Worm (Caenorhabditis elegans) whole organism, late embryonic: Measurements from ENCODE around the gene C09G12.5.
"Not testable (repeated sequence)": the region's sequence is repeated elsewhere in the genome, so short reads cannot be mapped to it uniquely, and the experiment has no call there.

ENCODE experiments used
- C08G9.2 ChIP-seq: sonication (generic microtip); optimal IDR thresholded peaks from 2 replicates; lab custom pipeline; 2016; ENCODE audit warnings: mild to moderate bottlenecking, missing genetic modification characterization, moderate library complexity, missing compliant biosample characterization
- C38D4.7 ChIP-seq: fragments of 200-800 bp; sonication (Bioruptor generic); optimal IDR thresholded peaks from 2 replicates; lab custom pipeline; 2018; ENCODE audit warnings: mild to moderate bottlenecking, missing genetic modification characterization, moderate library complexity, missing compliant biosample characterization
- F13H6.1 ChIP-seq: sonication (generic microtip); optimal IDR thresholded peaks from 2 replicates; lab custom pipeline; 2016; ENCODE audit warnings: missing genetic modification characterization, missing compliant biosample characterization
- K09A11.1 ChIP-seq: sonication (generic microtip); optimal IDR thresholded peaks from 2 replicates; lab custom pipeline; 2017; ENCODE audit warnings: antibody characterized with exemption, mild to moderate bottlenecking, missing genetic modification characterization, missing compliant biosample characterization; ENCODE audit not compliant: insufficient read depth
- T23F11.4 ChIP-seq: fragments of 200-800 bp; sonication (Bioruptor generic); optimal IDR thresholded peaks from 2 replicates; lab custom pipeline; 2018; ENCODE audit warnings: mild to moderate bottlenecking, missing genetic modification characterization, missing compliant biosample characterization
- Y22D7AL.16 ChIP-seq: sonication (generic microtip); optimal IDR thresholded peaks from 2 replicates; lab custom pipeline; 2016; ENCODE audit warnings: missing genetic modification characterization, missing compliant biosample characterization
- ama-1 ChIP-seq: fragments of 150-350 bp; optimal IDR thresholded peaks from 2 replicates; lab custom pipeline; 2014
- ceh-14 ChIP-seq: sonication (generic microtip); optimal IDR thresholded peaks from 2 replicates; lab custom pipeline; 2016; ENCODE audit warnings: missing genotype, missing genetic modification characterization, missing compliant biosample characterization
- ceh-18 ChIP-seq: sonication (generic microtip); optimal IDR thresholded peaks from 2 replicates; lab custom pipeline; 2016; ENCODE audit warnings: missing genetic modification characterization, missing compliant biosample characterization
- ceh-19 ChIP-seq: fragments of 200-800 bp; sonication (Bioruptor generic); optimal IDR thresholded peaks from 2 replicates; lab custom pipeline; 2018; ENCODE audit warnings: mild to moderate bottlenecking, missing genetic modification characterization, missing compliant biosample characterization
- ceh-24 ChIP-seq: sonication (generic microtip); optimal IDR thresholded peaks from 2 replicates; lab custom pipeline; 2016; ENCODE audit warnings: mild to moderate bottlenecking, missing genetic modification characterization, missing compliant biosample characterization
- ceh-31 ChIP-seq: sonication (generic microtip); optimal IDR thresholded peaks from 2 replicates; lab custom pipeline; 2016; ENCODE audit warnings: missing genetic modification characterization, missing compliant biosample characterization
- ceh-34 ChIP-seq: sonication (generic microtip); optimal IDR thresholded peaks from 2 replicates; lab custom pipeline; 2016; ENCODE audit warnings: mild to moderate bottlenecking, missing genetic modification characterization, missing compliant biosample characterization
- ceh-48 ChIP-seq: sonication (generic microtip); optimal IDR thresholded peaks from 2 replicates; lab custom pipeline; 2016; ENCODE audit warnings: missing genetic modification characterization, inconsistent platforms, missing compliant biosample characterization
- ceh-6 ChIP-seq: fragments of 200-800 bp; sonication (Bioruptor generic); optimal IDR thresholded peaks from 2 replicates; lab custom pipeline; 2018; ENCODE audit warnings: mild to moderate bottlenecking, missing genetic modification characterization, missing compliant biosample characterization
- ceh-9 ChIP-seq: sonication (generic microtip); optimal IDR thresholded peaks from 2 replicates; lab custom pipeline; 2016; ENCODE audit warnings: mild to moderate bottlenecking, missing genetic modification characterization, inconsistent platforms, missing compliant biosample characterization
- che-1 ChIP-seq: sonication (generic microtip); optimal IDR thresholded peaks from 2 replicates; lab custom pipeline; 2016; ENCODE audit warnings: mild to moderate bottlenecking, missing genetic modification characterization, missing compliant biosample characterization
- dve-1 ChIP-seq: sonication (generic microtip); optimal IDR thresholded peaks from 2 replicates; lab custom pipeline; 2017; ENCODE audit warnings: antibody characterized with exemption, mild to moderate bottlenecking, missing genetic modification characterization, missing compliant biosample characterization
- elt-2 ChIP-seq: sonication (generic microtip); optimal IDR thresholded peaks from 2 replicates; lab custom pipeline; 2016; ENCODE audit warnings: missing genetic modification reagents, missing genetic modification characterization, missing compliant biosample characterization
- elt-4 ChIP-seq: sonication (generic microtip); optimal IDR thresholded peaks from 2 replicates; lab custom pipeline; 2016; ENCODE audit warnings: missing genetic modification characterization, missing compliant biosample characterization
- eyg-1 ChIP-seq: sonication (generic microtip); optimal IDR thresholded peaks from 2 replicates; lab custom pipeline; 2016; ENCODE audit warnings: missing genotype, missing genetic modification characterization, missing compliant biosample characterization
- hlh-15 ChIP-seq: sonication (generic microtip); optimal IDR thresholded peaks from 2 replicates; lab custom pipeline; 2016; ENCODE audit warnings: missing genetic modification characterization, missing compliant biosample characterization
- hlh-8 ChIP-seq: sonication (generic microtip); optimal IDR thresholded peaks from 2 replicates; lab custom pipeline; 2016; ENCODE audit warnings: missing genotype, missing genetic modification characterization, missing compliant biosample characterization
- lin-11 ChIP-seq: fragments of 200-800 bp; sonication (Bioruptor generic); optimal IDR thresholded peaks from 2 replicates; lab custom pipeline; 2018; ENCODE audit warnings: mild to moderate bottlenecking, missing genetic modification characterization, missing compliant biosample characterization
- nfya-1 ChIP-seq: sonication (generic microtip); optimal IDR thresholded peaks from 2 replicates; lab custom pipeline; 2017; ENCODE audit warnings: missing genetic modification characterization, mild to moderate bottlenecking, missing compliant biosample characterization, antibody characterized with exemption, moderate library complexity
- nhr-11 ChIP-seq: fragments of 150-350 bp; optimal IDR thresholded peaks from 2 replicates; lab custom pipeline; 2014; ENCODE audit warnings: missing biosample characterization, missing genetic modification characterization
- odd-2 ChIP-seq: sonication (generic microtip); optimal IDR thresholded peaks from 2 replicates; lab custom pipeline; 2017; ENCODE audit warnings: antibody characterized with exemption, mild to moderate bottlenecking, missing genetic modification characterization, missing compliant biosample characterization
- pag-3 ChIP-seq: sonication (generic microtip); optimal IDR thresholded peaks from 2 replicates; lab custom pipeline; 2016; ENCODE audit warnings: missing compliant biosample characterization, missing genetic modification characterization, borderline replicate concordance
- pat-9 ChIP-seq: fragments of 200-800 bp; sonication (Bioruptor generic); optimal IDR thresholded peaks from 2 replicates; lab custom pipeline; 2018; ENCODE audit warnings: mild to moderate bottlenecking, missing genetic modification characterization, moderate library complexity, missing compliant biosample characterization
- pha-4 ChIP-seq: fragments of 150-350 bp; optimal IDR thresholded peaks from 2 replicates; lab custom pipeline; 2018; ENCODE audit warnings: missing biosample characterization, missing genetic modification reagents, missing genetic modification characterization
- pqm-1 ChIP-seq: sonication (generic microtip); optimal IDR thresholded peaks from 2 replicates; lab custom pipeline; 2016; ENCODE audit warnings: missing genetic modification characterization, missing compliant biosample characterization
- pros-1 ChIP-seq: fragments of 150-350 bp; optimal IDR thresholded peaks from 2 replicates; lab custom pipeline; 2014; ENCODE audit warnings: missing biosample characterization, missing genetic modification reagents, missing genetic modification characterization
- sox-2 ChIP-seq: fragments of 200-800 bp; sonication (Bioruptor generic); IDR thresholded peaks from 2 replicates; pipeline ENCODE4 v1.3.6; 2022; ENCODE audit warnings: missing genetic modification reagents, missing genetic modification characterization, missing compliant biosample characterization
- syd-9 ChIP-seq: sonication (generic microtip); optimal IDR thresholded peaks from 2 replicates; lab custom pipeline; 2016; ENCODE audit warnings: mild to moderate bottlenecking, missing genetic modification characterization, moderate library complexity, missing compliant biosample characterization
- tbx-7 ChIP-seq: sonication (generic microtip); optimal IDR thresholded peaks from 2 replicates; lab custom pipeline; 2016; ENCODE audit warnings: missing genotype, missing genetic modification characterization, missing compliant biosample characterization
- unc-42 ChIP-seq: sonication (generic microtip); optimal IDR thresholded peaks from 2 replicates; lab custom pipeline; 2016; ENCODE audit warnings: missing genotype, missing genetic modification characterization, missing compliant biosample characterization
- unc-55 ChIP-seq: sonication (generic microtip); optimal IDR thresholded peaks from 2 replicates; lab custom pipeline; 2017; ENCODE audit warnings: missing biosample characterization, missing genetic modification reagents, missing genetic modification characterization
- unc-86 ChIP-seq: sonication (generic microtip); optimal IDR thresholded peaks from 2 replicates; lab custom pipeline; 2016; ENCODE audit warnings: missing genetic modification characterization, missing compliant biosample characterization
- zip-5 ChIP-seq: sonication (generic microtip); optimal IDR thresholded peaks from 2 replicates; lab custom pipeline; 2016; ENCODE audit warnings: missing genetic modification characterization, missing compliant biosample characterization
- ztf-16 ChIP-seq: sonication (generic microtip); optimal IDR thresholded peaks from 2 replicates; lab custom pipeline; 2017; ENCODE audit warnings: missing genetic modification characterization, missing compliant biosample characterization

Gene C09G12.5

DNA sequence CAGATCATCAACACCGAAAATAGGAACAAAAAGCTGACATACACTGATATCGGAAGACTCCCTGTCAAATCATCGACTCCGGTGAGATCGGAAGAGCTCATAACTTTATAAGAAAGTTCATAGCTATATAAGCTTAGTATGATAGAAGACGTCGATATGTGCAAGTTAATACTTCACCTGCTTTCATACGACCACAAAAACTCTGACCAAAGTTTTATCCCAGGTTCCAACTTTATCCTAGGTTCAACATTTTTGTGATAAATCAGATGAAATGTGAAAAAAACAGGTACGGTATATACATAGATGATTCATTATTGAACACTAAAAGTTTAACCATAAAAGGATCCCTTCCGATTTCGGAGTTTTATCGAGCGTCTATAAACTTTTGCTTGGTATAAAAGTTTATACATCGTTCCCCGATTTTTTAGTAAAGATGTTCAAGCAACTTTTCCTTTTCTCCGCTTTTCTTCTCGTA, at the start of gene C09G12.5, which contains the start of gene srz-70:
C09G12.5 (plus strand) TSS at position 425 of the 475 bp plus-strand sequence.
srz-70 (minus strand) TSS at position 101 of the 475 bp plus-strand sequence.
- TF ChIP-seq Y22D7AL.16 (tag; lab: Kevin White, UChicago) (no peak), elt-2 (tag; lab: Kevin White, UChicago) (no peak), elt-4 (tag; lab: Kevin White, UChicago) (no peak), dve-1 (tag; lab: Kevin White, UChicago) (no peak), F13H6.1 (no peak), zip-5 (tag; lab: Kevin White, UChicago) (no peak), C38D4.7 (GFP tag; lab: Kevin White, UChicago) (no peak), ceh-19 (GFP tag; lab: Kevin White, UChicago) (no peak), nfya-1 (tag; lab: Kevin White, UChicago) (no peak), K09A11.1 (tag; lab: Kevin White, UChicago) (no peak), ceh-24 (tag; lab: Kevin White, UChicago) (no peak), unc-86 (tag; lab: Kevin White, UChicago) (no peak), ceh-31 (no peak), nhr-11 (tag; lab: Kevin White, UChicago) (no peak), ceh-48 (no peak), ceh-9 (tag; lab: Kevin White, UChicago) (no peak), pros-1 (tag; lab: Kevin White, UChicago) (no peak)

- TF ChIP-seq ztf-16; tbx-7; unc-55 (GFP tag; lab: Kevin White, UChicago): not testable (repeated sequence)
These were observed 45.7 kb upstream of the C09G12.5 start, which contains the start of gene C04C3.7 for ce11 chrIV:3433387-3433786. Gene C04C3.7 (minus strand): TSS chrIV:3433487.

DNA sequence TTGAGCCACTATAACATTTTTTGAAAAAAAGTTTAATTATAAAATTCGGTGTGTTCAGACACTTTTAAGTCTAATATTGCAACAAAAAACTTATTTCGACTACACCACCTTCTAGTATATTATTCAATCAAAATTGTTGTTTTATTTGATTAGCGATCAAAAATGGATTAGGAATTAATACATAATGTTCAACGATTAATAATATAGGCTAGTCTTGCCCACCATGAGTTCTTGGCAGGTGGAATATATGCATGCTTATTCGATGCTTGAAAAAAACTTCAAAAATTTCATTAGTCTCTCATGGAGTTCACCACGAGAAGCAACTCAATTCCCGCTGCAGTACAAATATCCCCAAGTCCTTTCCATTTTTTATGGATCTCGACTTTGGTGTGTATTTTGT, 43.1 kb upstream of the C09G12.5 start, which contains the start of gene srz-32:
srz-32 (plus strand) TSS at position 301 of the 400 bp plus-strand sequence.
- TF ChIP-seq ceh-9 (tag; lab: Kevin White, UChicago) = no peak
- no peak for TF ChIP-seq dve-1 (tag; lab: Kevin White, UChicago)
- TF ChIP-seq syd-9 (tag; lab: Kevin White, UChicago) = no peak
- TF ChIP-seq lin-11 = no peak
- no peak for TF ChIP-seq pqm-1
- no peak for TF ChIP-seq pros-1 (tag; lab: Kevin White, UChicago)

DNA sequence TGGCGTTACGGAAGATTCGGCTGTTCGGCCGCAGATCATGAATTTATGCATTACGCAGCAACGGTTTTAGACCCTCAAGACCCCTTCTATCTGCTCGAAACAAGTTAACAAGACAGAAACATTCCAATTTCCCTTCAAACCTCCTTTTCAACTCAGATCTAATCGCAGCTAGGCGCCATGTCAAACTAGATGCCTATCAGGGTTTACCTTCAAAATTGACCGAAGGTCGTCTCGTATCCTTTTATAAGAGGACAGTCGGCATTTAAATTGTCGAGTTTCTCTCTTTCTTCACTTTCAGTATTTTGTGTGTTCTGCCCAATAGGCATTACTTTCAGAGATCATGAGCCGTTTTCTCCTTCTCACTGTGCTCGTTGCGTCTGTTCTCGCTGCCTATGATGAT, 41.1 kb upstream of the C09G12.5 start, which contains the start of gene grd-13:
grd-13 (plus strand) TSS at position 291 of the 400 bp plus-strand sequence.
- no peak for TF ChIP-seq K09A11.1 (tag; lab: Kevin White, UChicago)
- TF ChIP-seq eyg-1 (tag; lab: Kevin White, UChicago) = no peak
- TF ChIP-seq tbx-7 = no peak
- no peak for TF ChIP-seq pha-4 (tag; lab: Kevin White, UChicago)
- TF ChIP-seq unc-86 (tag; lab: Kevin White, UChicago) = no peak
- TF ChIP-seq pros-1 (tag; lab: Kevin White, UChicago) = no peak

- TF ChIP-seq ceh-34 (tag; lab: Kevin White, UChicago) = no peak
- no peak for TF ChIP-seq tbx-7
- TF ChIP-seq odd-2 (tag; lab: Kevin White, UChicago) = no peak
- TF ChIP-seq ceh-24 (tag; lab: Kevin White, UChicago) = no peak
- no peak for TF ChIP-seq unc-42 (tag; lab: Kevin White, UChicago)
- TF ChIP-seq ama-1 (lab: Kevin White, UChicago) = no peak
- TF ChIP-seq T23F11.4 (GFP tag; lab: Kevin White, UChicago) = no peak
These were observed 39.8 kb upstream of the C09G12.5 start, which contains the start of gene grd-3 for ce11 chrIV:3439354-3439753. Gene grd-3 (plus strand): TSS chrIV:3439655.

ce11 chrIV:3440848-3441247, 38.3 kb upstream of the C09G12.5 start, which contains the start of gene grd-10:
Gene grd-10 (plus strand): TSS chrIV:3441055.
- TF ChIP-seq ceh-6 (GFP tag; lab: Kevin White, UChicago) = no peak
- TF ChIP-seq pag-3 (tag; lab: Kevin White, UChicago) = no peak
- TF ChIP-seq pat-9 (tag; lab: Kevin White, UChicago) = no peak
- TF ChIP-seq elt-2 (tag; lab: Kevin White, UChicago) = no peak
- no peak for TF ChIP-seq K09A11.1 (tag; lab: Kevin White, UChicago)
- TF ChIP-seq ceh-34 (tag; lab: Kevin White, UChicago) = no peak
- TF ChIP-seq tbx-7 = no peak
- TF ChIP-seq hlh-15 (tag; lab: Kevin White, UChicago) = no peak
- TF ChIP-seq che-1 (tag; lab: Kevin White, UChicago) = no peak
- TF ChIP-seq sox-2 = no peak
- no peak for TF ChIP-seq ceh-14 (tag; lab: Kevin White, UChicago)
- TF ChIP-seq ceh-18 (tag; lab: Kevin White, UChicago) = no peak
- no peak for TF ChIP-seq hlh-8
- no peak for TF ChIP-seq zip-5 (tag; lab: Kevin White, UChicago)
- no peak for TF ChIP-seq C08G9.2 (tag; lab: Kevin White, UChicago)
- no peak for TF ChIP-seq ceh-48
- no peak for TF ChIP-seq syd-9 (tag; lab: Kevin White, UChicago)
